Worm (Caenorhabditis elegans): ENCODE results near the gene H20E11.2.

Gene H20E11.2

DNA sequence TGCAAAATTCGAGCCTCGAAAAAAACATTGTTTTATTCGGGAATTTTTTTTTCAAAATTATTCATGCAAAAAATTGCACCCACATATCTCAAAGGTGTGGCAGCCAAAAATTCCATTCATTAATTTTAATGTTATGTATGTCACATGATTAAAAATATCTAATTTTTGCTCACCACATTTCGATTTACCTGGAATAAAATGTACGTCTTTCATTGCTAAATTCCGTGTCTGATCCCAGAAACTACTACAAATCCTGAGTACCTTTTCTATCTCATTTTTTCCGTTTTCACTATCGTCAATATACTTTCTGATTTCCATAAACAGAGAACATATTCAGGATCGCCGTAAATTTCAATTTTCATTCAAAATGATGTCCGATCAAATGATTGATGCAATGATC, 45.4 kb downstream of the H20E11.2 start, which contains the start of gene srx-19:
TSS of gene srx-19 (plus strand) at position 301 of the 400 bp plus-strand sequence.
- TF ChIP-seq sem-2 (GFP tag; optimal IDR thresholded peaks at IDR 0.05) = no peak
- TF ChIP-seq ztf-11 (tag; optimal IDR thresholded peaks at IDR 0.05) = no peak
- TF ChIP-seq lsy-2 (tag; optimal IDR thresholded peaks at IDR 0.05) = no peak
- no peak for TF ChIP-seq hlh-1 (tag; optimal IDR thresholded peaks at IDR 0.05)
- TF ChIP-seq bed-3 (GFP tag; optimal IDR thresholded peaks at IDR 0.05) = no peak
- no peak for TF ChIP-seq mep-1 (tag; optimal IDR thresholded peaks at IDR 0.05)
- no peak for TF ChIP-seq tbx-8 (GFP tag; optimal IDR thresholded peaks at IDR 0.05)
- TF ChIP-seq M03D4.4 (tag; optimal IDR thresholded peaks at IDR 0.05) = no peak
- TF ChIP-seq ceh-39 (tag; optimal IDR thresholded peaks at IDR 0.05) = no peak
- TF ChIP-seq nhr-28 (tag; optimal IDR thresholded peaks at IDR 0.05) = no peak
- TF ChIP-seq pha-4 (tag; optimal IDR thresholded peaks at IDR 0.05) = no peak
- TF ChIP-seq flh-1 (GFP tag; optimal IDR thresholded peaks at IDR 0.05) = no peak
- no peak for TF ChIP-seq drap-1 (GFP tag; optimal IDR thresholded peaks at IDR 0.05)
- TF ChIP-seq mab-5 (tag; optimal IDR thresholded peaks at IDR 0.05) = no peak
- TF ChIP-seq ceh-83 (GFP tag; optimal IDR thresholded peaks at IDR 0.05) = no peak
- no peak for TF ChIP-seq nhr-12 (tag; optimal IDR thresholded peaks at IDR 0.05)
- no peak for TF ChIP-seq nhr-237 (tag; optimal IDR thresholded peaks at IDR 0.05)
- no peak for TF ChIP-seq zip-8 (tag; optimal IDR thresholded peaks at IDR 0.05)

DNA sequence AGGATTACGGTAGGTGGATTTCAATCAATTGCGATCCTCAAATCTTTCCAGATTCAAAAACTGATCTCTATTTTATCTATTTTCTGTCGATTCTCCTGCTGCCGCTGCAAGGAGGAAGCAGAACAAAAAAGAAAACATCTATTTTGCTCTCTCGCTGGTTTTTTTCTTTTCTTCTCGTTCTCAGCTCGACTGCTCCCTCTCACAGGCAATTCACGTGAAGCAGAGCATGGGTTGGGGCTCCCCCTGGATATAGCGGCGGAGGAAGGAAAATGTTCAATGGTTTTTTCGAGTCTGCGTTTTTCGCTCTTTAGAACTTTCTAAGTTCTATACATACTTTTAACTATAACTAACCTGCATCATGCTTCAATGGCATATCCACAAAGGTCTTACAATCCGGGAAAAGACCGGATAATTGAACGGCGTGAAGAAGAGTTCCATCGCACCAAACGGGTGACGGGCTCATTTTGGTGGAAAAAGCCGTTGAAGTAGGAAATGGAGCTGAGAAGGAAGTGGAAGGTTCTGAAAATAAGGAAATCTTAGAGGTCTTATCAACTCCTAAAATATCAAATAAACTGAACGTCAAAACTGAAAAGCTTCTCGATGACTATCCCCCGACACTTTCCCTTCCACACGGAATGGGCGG, 51.5 kb downstream of the H20E11.2 start:
- TF ChIP-seq ceh-43 (GFP tag; optimal IDR thresholded peaks at IDR 0.05) = no peak
- peak; percentile 23 for TF ChIP-seq cnd-1 (tag; optimal IDR thresholded peaks at IDR 0.05)
- TF ChIP-seq unc-62 (GFP tag; optimal IDR thresholded peaks at IDR 0.05) = no peak
- TF ChIP-seq lsy-2 (tag; optimal IDR thresholded peaks at IDR 0.05) = no peak
- no peak for TF ChIP-seq nhr-2 (tag; optimal IDR thresholded peaks at IDR 0.05)
